Fruit fly (Drosophila melanogaster) whole organism, prepupa: Measurements from ENCODE around the gene UQCR-Q.

Source experiments
- CG10631 ChIP-seq: fragments of 200-800 bp; sonication (Bioruptor generic); optimal IDR thresholded peaks from 2 replicates; lab custom pipeline; 2016; ENCODE audit warnings: missing biosample characterization, missing genetic modification characterization
- CG11294 ChIP-seq: fragments of 200-800 bp; sonication (Bioruptor generic); IDR thresholded peaks from 2 replicates; pipeline ENCODE4 v1.3.6; 2022; ENCODE audit warnings: missing biosample characterization, missing genetic modification characterization
- CG11902 ChIP-seq: fragments of 200-800 bp; sonication (Bioruptor generic); optimal IDR thresholded peaks from 3 replicates; lab custom pipeline; 2016; ENCODE audit warnings: missing biosample characterization, missing genetic modification characterization
- CG1621 ChIP-seq: fragments of 200-800 bp; sonication (Bioruptor generic); optimal IDR thresholded peaks from 3 replicates; lab custom pipeline; 2018; ENCODE audit warnings: missing biosample characterization, mild to moderate bottlenecking, missing genetic modification characterization
- CG3032 ChIP-seq: fragments of 200-800 bp; optimal IDR thresholded peaks from 2 replicates; lab custom pipeline; 2019; ENCODE audit warnings: missing biosample characterization, mild to moderate bottlenecking, missing genetic modification characterization, moderate library complexity
- CG32006 ChIP-seq: fragments of 200-800 bp; sonication (Bioruptor generic); optimal IDR thresholded peaks from 3 replicates; lab custom pipeline; 2017; ENCODE audit warnings: missing biosample characterization, mild to moderate bottlenecking, missing genetic modification characterization
- CG34406 ChIP-seq: fragments of 200-800 bp; sonication (Bioruptor generic); optimal IDR thresholded peaks from 3 replicates; lab custom pipeline; 2016; ENCODE audit warnings: missing biosample characterization, missing genetic modification characterization
- CG3919 ChIP-seq: fragments of 200-800 bp; sonication (Bioruptor generic); optimal IDR thresholded peaks from 3 replicates; lab custom pipeline; 2016; ENCODE audit warnings: missing biosample characterization, missing genetic modification characterization
- CG6163 ChIP-seq: fragments of 200-800 bp; sonication (Bioruptor generic); IDR thresholded peaks from 3 replicates; pipeline ENCODE4 v1.3.6; 2022; ENCODE audit warnings: missing biosample characterization, missing genetic modification characterization
- CG6276 ChIP-seq: fragments of 200-800 bp; sonication (Bioruptor generic); optimal IDR thresholded peaks from 2 replicates; lab custom pipeline; 2017; ENCODE audit warnings: missing biosample characterization, mild to moderate bottlenecking, missing genetic modification characterization
- CG6792 ChIP-seq: fragments of 200-800 bp; sonication (Bioruptor generic); optimal IDR thresholded peaks from 3 replicates; lab custom pipeline; 2016; ENCODE audit warnings: missing biosample characterization, missing genetic modification characterization
- CG6808 ChIP-seq: fragments of 200-800 bp; sonication (Bioruptor generic); optimal IDR thresholded peaks from 3 replicates; lab custom pipeline; 2017; ENCODE audit warnings: missing biosample characterization, missing genetic modification characterization, mild to moderate bottlenecking, moderate library complexity, missing genetic modification reagents
- CG6854 ChIP-seq: fragments of 200-800 bp; sonication (Bioruptor generic); optimal IDR thresholded peaks from 2 replicates; lab custom pipeline; 2017; ENCODE audit warnings: missing biosample characterization, mild to moderate bottlenecking, missing genetic modification characterization
- CG7368 ChIP-seq: fragments of 200-800 bp; sonication (Bioruptor generic); optimal IDR thresholded peaks from 3 replicates; lab custom pipeline; 2016; ENCODE audit warnings: missing biosample characterization, missing genetic modification characterization
- CG8632 ChIP-seq: fragments of 200-800 bp; sonication (Bioruptor generic); optimal IDR thresholded peaks from 3 replicates; lab custom pipeline; 2016; ENCODE audit warnings: missing biosample characterization, missing genetic modification characterization
- Eip75B ChIP-seq: fragments of 200-800 bp; sonication (Bioruptor generic); optimal IDR thresholded peaks from 3 replicates; lab custom pipeline; 2016; ENCODE audit warnings: missing biosample characterization, missing genetic modification characterization
- Eip93F ChIP-seq: fragments of 200-800 bp; sonication (Bioruptor generic); optimal IDR thresholded peaks from 2 replicates; lab custom pipeline; 2016; ENCODE audit warnings: missing biosample characterization, mild to moderate bottlenecking, missing genetic modification characterization
- Ets21C ChIP-seq: fragments of 200-800 bp; sonication (Bioruptor generic); optimal IDR thresholded peaks from 3 replicates; lab custom pipeline; 2016; ENCODE audit warnings: missing biosample characterization, missing genetic modification characterization
- Ets96B ChIP-seq: fragments of 200-800 bp; optimal IDR thresholded peaks from 2 replicates; lab custom pipeline; 2019; ENCODE audit warnings: missing biosample characterization, mild to moderate bottlenecking, missing genetic modification characterization, moderate library complexity
- Gug ChIP-seq: fragments of 200-800 bp; sonication (Bioruptor generic); IDR thresholded peaks from 2 replicates; pipeline ENCODE4 v1.3.6; 2022; ENCODE audit warnings: missing biosample characterization, missing genetic modification characterization
- Hr38 ChIP-seq: sonication (Bioruptor generic); optimal IDR thresholded peaks from 2 replicates; lab custom pipeline; 2016; ENCODE audit warnings: missing biosample characterization, missing genetic modification characterization
- Hr39 ChIP-seq: fragments of 200-800 bp; sonication (Bioruptor generic); optimal IDR thresholded peaks from 2 replicates; lab custom pipeline; 2016; ENCODE audit warnings: missing biosample characterization, missing genetic modification characterization
- Hr4 ChIP-seq: fragments of 200-800 bp; sonication (Bioruptor generic); optimal IDR thresholded peaks from 3 replicates; lab custom pipeline; 2016; ENCODE audit warnings: missing biosample characterization, missing genetic modification characterization
- Lpt ChIP-seq: fragments of 200-800 bp; sonication (Bioruptor generic); optimal IDR thresholded peaks from 3 replicates; lab custom pipeline; 2016; ENCODE audit warnings: missing biosample characterization, missing genetic modification characterization
- OdsH ChIP-seq: fragments of 200-800 bp; sonication (Bioruptor generic); optimal IDR thresholded peaks from 3 replicates; lab custom pipeline; 2016; ENCODE audit warnings: missing biosample characterization, missing genetic modification characterization
- Smox ChIP-seq: fragments of 200-800 bp; sonication (Bioruptor generic); optimal IDR thresholded peaks from 3 replicates; lab custom pipeline; 2016; ENCODE audit warnings: missing biosample characterization, missing genetic modification characterization
- Sox102F ChIP-seq: fragments of 200-800 bp; sonication (Bioruptor generic); optimal IDR thresholded peaks from 2 replicates; lab custom pipeline; 2016; ENCODE audit warnings: missing biosample characterization, mild to moderate bottlenecking, missing genetic modification characterization
- Sox14 ChIP-seq: fragments of 200-800 bp; sonication (Bioruptor generic); optimal IDR thresholded peaks from 3 replicates; lab custom pipeline; 2016; ENCODE audit warnings: missing biosample characterization, missing genetic modification characterization
- Sox15 ChIP-seq: fragments of 200-800 bp; sonication (Bioruptor generic); optimal IDR thresholded peaks from 3 replicates; lab custom pipeline; 2016; ENCODE audit warnings: missing biosample characterization, missing genetic modification characterization
- achi ChIP-seq: fragments of 200-800 bp; sonication (Bioruptor generic); optimal IDR thresholded peaks from 3 replicates; lab custom pipeline; 2016; ENCODE audit warnings: missing biosample characterization, missing genetic modification characterization
- acj6 ChIP-seq: fragments of 200-800 bp; sonication (Bioruptor generic); optimal IDR thresholded peaks from 3 replicates; lab custom pipeline; 2016; ENCODE audit warnings: missing biosample characterization, missing genetic modification characterization
- cyc ChIP-seq: fragments of 200-800 bp; sonication (Bioruptor generic); optimal IDR thresholded peaks from 3 replicates; lab custom pipeline; 2016; ENCODE audit warnings: missing biosample characterization, missing genetic modification characterization
- eg ChIP-seq: fragments of 200-800 bp; sonication (Bioruptor generic); IDR thresholded peaks from 3 replicates; pipeline ENCODE4 v1.3.6; 2022; ENCODE audit warnings: missing biosample characterization, missing genetic modification characterization
- esn ChIP-seq: fragments of 200-800 bp; sonication (Bioruptor generic); optimal IDR thresholded peaks from 2 replicates; lab custom pipeline; 2016; ENCODE audit warnings: missing biosample characterization, mild to moderate bottlenecking, missing genetic modification characterization, moderate library complexity
- fd85E ChIP-seq: fragments of 200-800 bp; sonication (Bioruptor generic); optimal IDR thresholded peaks from 3 replicates; lab custom pipeline; 2016; ENCODE audit warnings: missing biosample characterization, missing genetic modification characterization
- fkh ChIP-seq: fragments of 200-800 bp; sonication (Bioruptor generic); optimal IDR thresholded peaks from 3 replicates; lab custom pipeline; 2017; ENCODE audit warnings: missing biosample characterization, mild to moderate bottlenecking, missing genetic modification characterization, moderate library complexity
- lz ChIP-seq: fragments of 200-800 bp; sonication (Bioruptor generic); optimal IDR thresholded peaks from 3 replicates; lab custom pipeline; 2016; ENCODE audit warnings: missing biosample characterization, missing genetic modification characterization
- pdm3 ChIP-seq: fragments of 200-800 bp; sonication (Bioruptor generic); optimal IDR thresholded peaks from 3 replicates; lab custom pipeline; 2016; ENCODE audit warnings: missing biosample characterization, missing genetic modification characterization
- spab ChIP-seq: fragments of 200-800 bp; sonication (Bioruptor generic); optimal IDR thresholded peaks from 2 replicates; lab custom pipeline; 2017; ENCODE audit warnings: missing biosample characterization, mild to moderate bottlenecking, missing genetic modification characterization, missing genetic modification reagents
- ss ChIP-seq, 2 experiments: fragments of 200-800 bp; sonication (Bioruptor generic); optimal IDR thresholded peaks; 2 replicates in 1 of 2; 3 replicates in 1 of 2; lab custom pipeline; 2017 to 2018; ENCODE audit warnings: mild to moderate bottlenecking in 2 of 2, missing biosample characterization in 2 of 2, missing genetic modification characterization in 2 of 2, moderate library complexity in 1 of 2
- svp ChIP-seq: fragments of 200-800 bp; sonication (Bioruptor generic); peaks from one replicate; lab custom pipeline; 2016; ENCODE audit warnings: missing biosample characterization, missing genetic modification characterization

Gene UQCR-Q

dm6 chr3L:17445629-17446431 lies 28.7 kb upstream of the UQCR-Q start:
- TF ChIP-seq CG3919 (GFP tag; lab: Kevin White, UChicago) (no peak), Eip75B (GFP tag; lab: Kevin White, UChicago) (no peak)

- TF ChIP-seq Sox15 (GFP tag; lab: Kevin White, UChicago): no peak
- no peak for TF ChIP-seq OdsH (GFP tag; lab: Kevin White, UChicago)
- TF ChIP-seq Hr4 (GFP tag; lab: Kevin White, UChicago): no peak
- TF ChIP-seq svp: no peak
- TF ChIP-seq CG34406 (GFP tag; lab: Kevin White, UChicago): no peak
- no peak for TF ChIP-seq CG3032 (tag; lab: Kevin White, UChicago)
- no peak for TF ChIP-seq Lpt (GFP tag; lab: Kevin White, UChicago)
- no peak for TF ChIP-seq ss (GFP tag; optimal IDR thresholded peaks at IDR 0.05; lab: Kevin White, UChicago)
- no peak for TF ChIP-seq CG7368
- no peak for TF ChIP-seq CG6854 (GFP tag; lab: Kevin White, UChicago)
- no peak for TF ChIP-seq lz
- TF ChIP-seq CG6163: no peak
- no peak for TF ChIP-seq CG6808 (GFP tag; lab: Kevin White, UChicago)
- TF ChIP-seq CG32006 (GFP tag; lab: Kevin White, UChicago): no peak
- TF ChIP-seq Ets96B (tag; lab: Kevin White, UChicago): no peak
- TF ChIP-seq Gug: no peak
Observed at dm6 chr3L:17447881-17448280, 26.7 kb upstream of the UQCR-Q start.

DNA sequence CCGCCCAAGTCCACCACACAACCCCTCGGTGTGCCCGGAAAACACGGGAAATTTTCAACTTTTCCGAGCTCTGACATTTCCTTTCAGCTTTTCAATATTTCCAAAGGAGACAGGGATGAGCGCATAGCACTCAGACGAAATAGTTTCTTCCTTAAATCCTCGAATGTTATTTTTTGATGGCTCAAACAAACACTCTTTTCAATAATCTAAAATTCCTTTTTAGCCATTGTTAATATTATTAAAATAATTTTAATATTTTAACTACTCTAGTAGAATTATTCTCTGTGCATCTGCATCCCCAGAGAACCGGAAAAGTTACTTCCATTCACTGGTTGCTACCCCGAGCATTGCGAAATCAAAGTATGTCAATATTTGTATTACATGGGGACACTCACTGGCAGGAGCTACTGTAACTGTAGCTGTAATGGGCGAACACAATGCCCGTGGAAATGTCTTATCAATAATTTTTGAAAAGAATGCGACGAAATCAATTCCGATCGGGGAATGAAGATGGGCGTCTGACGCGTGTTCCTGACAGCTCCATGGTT lies 16.8 kb upstream of the UQCR-Q start:
- TF ChIP-seq cyc (GFP tag; lab: Kevin White, UChicago): no peak
- no peak for TF ChIP-seq CG6276 (GFP tag; lab: Kevin White, UChicago)
- TF ChIP-seq achi (GFP tag; lab: Kevin White, UChicago): no peak
- no peak for TF ChIP-seq lz
- TF ChIP-seq CG6854 (GFP tag; lab: Kevin White, UChicago): no peak
- no peak for TF ChIP-seq CG6792 (GFP tag; lab: Kevin White, UChicago)
- no peak for TF ChIP-seq spab (GFP tag; lab: Kevin White, UChicago)
- no peak for TF ChIP-seq pdm3 (GFP tag; lab: Kevin White, UChicago)
- no peak for TF ChIP-seq Hr38 (GFP tag; lab: Kevin White, UChicago)
- TF ChIP-seq Ets21C (GFP tag; lab: Kevin White, UChicago): no peak
- TF ChIP-seq Hr39 (GFP tag; lab: Kevin White, UChicago): no peak
- TF ChIP-seq CG1621: no peak
- TF ChIP-seq Sox14 (GFP tag; lab: Kevin White, UChicago): no peak

- TF ChIP-seq CG10631 (GFP tag; lab: Kevin White, UChicago) (no peak), fkh (GFP tag; lab: Kevin White, UChicago) (no peak), CG8632 (GFP tag; lab: Kevin White, UChicago) (no peak), fd85E (GFP tag; lab: Kevin White, UChicago) (no peak), esn (GFP tag; lab: Kevin White, UChicago) (no peak), CG6854 (GFP tag; lab: Kevin White, UChicago) (no peak), Hr38 (GFP tag; lab: Kevin White, UChicago) (no peak), CG7368 (no peak), CG6163 (no peak), Eip93F (GFP tag; lab: Kevin White, UChicago) (no peak), Sox102F (GFP tag; lab: Kevin White, UChicago) (no peak), eg (GFP tag; lab: Robert Waterston, UW) (no peak), acj6 (GFP tag; lab: Kevin White, UChicago) (no peak), CG11294 (no peak), Eip75B (GFP tag; lab: Kevin White, UChicago) (no peak), pdm3 (GFP tag; lab: Kevin White, UChicago) (no peak), CG6792 (GFP tag; lab: Kevin White, UChicago) (no peak), Smox (GFP tag; lab: Kevin White, UChicago) (no peak), CG3919 (GFP tag; lab: Kevin White, UChicago) (no peak), CG11902 (GFP tag; lab: Kevin White, UChicago) (no peak)
Observed at dm6 chr3L:17458856-17459518, 15.6 kb upstream of the UQCR-Q start.
